Worm (Caenorhabditis elegans) whole organism, L4 larva: ENCODE measurements around the gene clec-214.

ENCODE experiments used
- F10B5.3 ChIP-seq: sonication (generic microtip); optimal IDR thresholded peaks from 2 replicates; lab custom pipeline; 2016; ENCODE audit warnings: mild to moderate bottlenecking, missing genetic modification characterization, missing compliant biosample characterization
- cey-2 ChIP-seq: sonication (generic microtip); optimal IDR thresholded peaks from 3 replicates; lab custom pipeline; 2017; ENCODE audit warnings: missing genetic modification characterization, mild to moderate bottlenecking, missing compliant biosample characterization, antibody characterized with exemption, borderline replicate concordance; ENCODE audit not compliant: insufficient read depth
- hlh-30 ChIP-seq: sonication (generic microtip); optimal IDR thresholded peaks from 2 replicates; lab custom pipeline; 2017; ENCODE audit warnings: antibody characterized with exemption, mild to moderate bottlenecking, missing genetic modification characterization, missing compliant biosample characterization; ENCODE audit not compliant: insufficient read depth
- lin-39 ChIP-seq: fragments of 150-350 bp; optimal IDR thresholded peaks from 2 replicates; lab custom pipeline; 2014; ENCODE audit warnings: missing biosample characterization, missing genetic modification reagents, missing genetic modification characterization
- sdz-12 ChIP-seq: fragments of 200-800 bp; sonication (Bioruptor generic); optimal IDR thresholded peaks from 2 replicates; lab custom pipeline; 2018; ENCODE audit warnings: mild to moderate bottlenecking, missing genetic modification characterization, missing compliant biosample characterization
- ztf-11 ChIP-seq: fragments of 150-350 bp; optimal IDR thresholded peaks from 2 replicates; lab custom pipeline; 2014; ENCODE audit warnings: missing biosample characterization, missing genetic modification characterization

DNA sequence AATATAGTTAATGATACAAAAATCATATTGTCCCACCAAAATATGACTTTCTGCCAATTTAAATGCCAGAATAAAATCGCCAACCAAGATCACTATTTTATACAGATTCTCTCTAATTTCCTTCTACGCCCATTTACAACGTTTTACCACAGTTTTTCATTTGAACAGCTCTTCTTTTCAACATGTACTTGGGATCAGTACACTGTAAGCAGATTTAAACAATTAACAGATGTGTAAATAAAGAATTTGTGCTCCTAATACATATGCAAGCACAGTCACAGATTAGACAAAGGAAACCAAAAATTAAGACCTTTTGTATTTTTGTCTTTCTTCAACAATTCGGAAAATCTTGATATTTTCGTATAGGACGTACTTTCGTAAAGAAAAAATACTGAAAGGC, 33.2 kb downstream of the clec-214 start, which contains the start of gene F07C4.11:
- no peak for TF ChIP-seq cey-2 (tag; lab: Kevin White, UChicago)
- TF ChIP-seq hlh-30 (tag; lab: Kevin White, UChicago), result no peak
- no peak for TF ChIP-seq sdz-12 (GFP tag; lab: Kevin White, UChicago)
- no peak for TF ChIP-seq ztf-11 (tag; lab: Kevin White, UChicago)
- no peak for TF ChIP-seq lin-39 (tag; lab: Kevin White, UChicago)
- no peak for TF ChIP-seq F10B5.3
